Worm (Caenorhabditis elegans) whole organism, late embryonic: Measurements from ENCODE around the gene C36A4.4.

ENCODE experiments used
- ahr-1 ChIP-seq: sonication (generic microtip); optimal IDR thresholded peaks from 2 replicates; lab custom pipeline; 2016; ENCODE audit warnings: missing genetic modification characterization, missing compliant biosample characterization
- ama-1 ChIP-seq: fragments of 150-350 bp; optimal IDR thresholded peaks from 2 replicates; lab custom pipeline; 2014
- ceh-22 ChIP-seq: sonication (generic microtip); optimal IDR thresholded peaks from 2 replicates; lab custom pipeline; 2017; ENCODE audit warnings: missing biosample characterization, missing genetic modification characterization
- ceh-9 ChIP-seq: sonication (generic microtip); optimal IDR thresholded peaks from 2 replicates; lab custom pipeline; 2016; ENCODE audit warnings: mild to moderate bottlenecking, missing genetic modification characterization, inconsistent platforms, missing compliant biosample characterization
- dve-1 ChIP-seq: sonication (generic microtip); optimal IDR thresholded peaks from 2 replicates; lab custom pipeline; 2017; ENCODE audit warnings: antibody characterized with exemption, mild to moderate bottlenecking, missing genetic modification characterization, missing compliant biosample characterization
- elt-2 ChIP-seq: sonication (generic microtip); optimal IDR thresholded peaks from 2 replicates; lab custom pipeline; 2016; ENCODE audit warnings: missing genetic modification reagents, missing genetic modification characterization, missing compliant biosample characterization
- elt-4 ChIP-seq: sonication (generic microtip); optimal IDR thresholded peaks from 2 replicates; lab custom pipeline; 2016; ENCODE audit warnings: missing genetic modification characterization, missing compliant biosample characterization
- fkh-10 ChIP-seq: fragments of 150-350 bp; optimal IDR thresholded peaks from 2 replicates; lab custom pipeline; 2014; ENCODE audit warnings: missing biosample characterization, missing genetic modification reagents, missing genetic modification characterization
- lin-11 ChIP-seq: fragments of 200-800 bp; sonication (Bioruptor generic); optimal IDR thresholded peaks from 2 replicates; lab custom pipeline; 2018; ENCODE audit warnings: mild to moderate bottlenecking, missing genetic modification characterization, missing compliant biosample characterization
- pha-4 ChIP-seq: fragments of 150-350 bp; optimal IDR thresholded peaks from 2 replicates; lab custom pipeline; 2018; ENCODE audit warnings: missing biosample characterization, missing genetic modification reagents, missing genetic modification characterization
- rnt-1 ChIP-seq: sonication (generic microtip); optimal IDR thresholded peaks from 2 replicates; lab custom pipeline; 2016; ENCODE audit warnings: missing genetic modification characterization, missing compliant biosample characterization
- sox-4 ChIP-seq: sonication (generic microtip); optimal IDR thresholded peaks from 2 replicates; lab custom pipeline; 2017; ENCODE audit warnings: mild to moderate bottlenecking, missing genetic modification characterization, inconsistent platforms, missing compliant biosample characterization
- unc-86 ChIP-seq: sonication (generic microtip); optimal IDR thresholded peaks from 2 replicates; lab custom pipeline; 2016; ENCODE audit warnings: missing genetic modification characterization, missing compliant biosample characterization
- zip-5 ChIP-seq: sonication (generic microtip); optimal IDR thresholded peaks from 2 replicates; lab custom pipeline; 2016; ENCODE audit warnings: missing genetic modification characterization, missing compliant biosample characterization

ce11 chrIII:3873424-3873823, 30.0 kb upstream of the C36A4.4 start:
- TF ChIP-seq elt-2 (tag; lab: Kevin White, UChicago) (no peak), unc-86 (tag; lab: Kevin White, UChicago) (no peak), rnt-1 (tag; lab: Kevin White, UChicago) (no peak), lin-11 (tag; lab: Kevin White, UChicago) (no peak), pha-4 (tag; lab: Kevin White, UChicago) (no peak), zip-5 (tag; lab: Kevin White, UChicago) (no peak), ama-1 (lab: Kevin White, UChicago) (no peak), elt-4 (no peak), ceh-22 (tag; lab: Kevin White, UChicago) (no peak), sox-4 (tag; lab: Kevin White, UChicago) (no peak), ceh-9 (tag; lab: Kevin White, UChicago) (no peak), dve-1 (tag; lab: Kevin White, UChicago) (no peak), fkh-10 (GFP tag; lab: Kevin White, UChicago) (no peak), ahr-1 (tag; lab: Kevin White, UChicago) (no peak)
